Worm (Caenorhabditis elegans): ENCODE measurements around the gene R01H2.1.

Gene R01H2.1

ce11 chrIII:7025839-7026238 lies 36.8 kb upstream of the R01H2.1 start:
- no peak for TF ChIP-seq ttx-3 (tag; optimal IDR thresholded peaks at IDR 0.05)
- no peak for TF ChIP-seq ceh-6 (GFP tag; optimal IDR thresholded peaks at IDR 0.05)
- no peak for TF ChIP-seq nhr-232 (tag; optimal IDR thresholded peaks at IDR 0.05)
- no peak for TF ChIP-seq ceh-9 (tag; optimal IDR thresholded peaks at IDR 0.05)
- TF ChIP-seq hlh-15 (tag; optimal IDR thresholded peaks at IDR 0.05), result no peak
- TF ChIP-seq hlh-6 (tag; optimal IDR thresholded peaks at IDR 0.05), result no peak
- no peak for TF ChIP-seq unc-3 (GFP tag; conservative IDR thresholded peaks at IDR 0.05)
- no peak for TF ChIP-seq unc-3 (tag; optimal IDR thresholded peaks at IDR 0.05)
- no peak for TF ChIP-seq lin-11 (tag; optimal IDR thresholded peaks at IDR 0.05)
- TF ChIP-seq dve-1 (tag; optimal IDR thresholded peaks at IDR 0.05), result no peak
- TF ChIP-seq eyg-1 (tag; optimal IDR thresholded peaks at IDR 0.05), result no peak
- TF ChIP-seq che-1 (tag; optimal IDR thresholded peaks at IDR 0.05), result no peak
- TF ChIP-seq pax-1 (tag; optimal IDR thresholded peaks at IDR 0.05), result no peak
- no peak for TF ChIP-seq ceh-34 (tag; optimal IDR thresholded peaks at IDR 0.05)

- no peak for TF ChIP-seq ref-2 (tag; optimal IDR thresholded peaks at IDR 0.05)
- no peak for TF ChIP-seq fax-1 (tag; optimal IDR thresholded peaks at IDR 0.05)
- TF ChIP-seq ceh-31 (tag; optimal IDR thresholded peaks at IDR 0.05), result no peak
- no peak for TF ChIP-seq fkh-6 (tag; optimal IDR thresholded peaks at IDR 0.05)
- no peak for TF ChIP-seq C38D4.7 (GFP tag; optimal IDR thresholded peaks at IDR 0.05)
- TF ChIP-seq pqm-1 (tag; optimal IDR thresholded peaks at IDR 0.05), result no peak
Measured at ce11 chrIII:7029105-7029504, 33.6 kb upstream of the R01H2.1 start, which contains the start of gene cyk-1. cyk-1 (minus strand) TSS chrIII:7029205.

- TF ChIP-seq K02D7.2 (tag; optimal IDR thresholded peaks at IDR 0.05) (no peak), elt-2 (tag; optimal IDR thresholded peaks at IDR 0.05) (peak; percentile 8), F13H6.1 (tag; optimal IDR thresholded peaks at IDR 0.05) (peak; percentile 10), nhr-11 (tag; optimal IDR thresholded peaks at IDR 0.05) (no peak), T23F11.4 (GFP tag; optimal IDR thresholded peaks at IDR 0.05) (no peak), ahr-1 (tag; optimal IDR thresholded peaks at IDR 0.05) (peak; percentile 17), K09A11.1 (tag; optimal IDR thresholded peaks at IDR 0.05; ENCODE audit: insufficient read depth) (no peak), C08G9.2 (tag; optimal IDR thresholded peaks at IDR 0.05) (no peak), eyg-1 (tag; optimal IDR thresholded peaks at IDR 0.05) (no peak), ceh-45 (GFP tag; IDR thresholded peaks at IDR 0.05) (no peak), ceh-14 (tag; optimal IDR thresholded peaks at IDR 0.05) (no peak), fkh-10 (GFP tag; optimal IDR thresholded peaks at IDR 0.05) (no peak), odd-2 (tag; optimal IDR thresholded peaks at IDR 0.05) (no peak), ceh-31 (tag; optimal IDR thresholded peaks at IDR 0.05) (no peak), unc-86 (tag; optimal IDR thresholded peaks at IDR 0.05) (peak; percentile 4), dmd-4 (tag; optimal IDR thresholded peaks at IDR 0.05; ENCODE audit: borderline replicate concordance) (no peak), hlh-30 (tag; optimal IDR thresholded peaks at IDR 0.05; ENCODE audit: insufficient read depth) (no peak), mec-3 (tag; optimal IDR thresholded peaks at IDR 0.05; ENCODE audit: borderline replicate concordance) (no peak), sox-4 (tag; optimal IDR thresholded peaks at IDR 0.05) (peak; percentile 34), ceh-19 (GFP tag; optimal IDR thresholded peaks at IDR 0.05) (no peak), sox-2 (GFP tag; IDR thresholded peaks at IDR 0.05) (no peak), pax-1 (tag; optimal IDR thresholded peaks at IDR 0.05) (no peak), tbx-7 (tag; optimal IDR thresholded peaks at IDR 0.05) (no peak), madf-2 (tag; optimal IDR thresholded peaks at IDR 0.05) (no peak), fkh-6 (tag; optimal IDR thresholded peaks at IDR 0.05) (no peak), nhr-232 (tag; optimal IDR thresholded peaks at IDR 0.05) (peak; percentile 35), pag-3 (tag; optimal IDR thresholded peaks at IDR 0.05; ENCODE audit: borderline replicate concordance) (no peak), ref-2 (tag; optimal IDR thresholded peaks at IDR 0.05) (peak; percentile 12), lim-6 (tag; optimal IDR thresholded peaks at IDR 0.05) (no peak), rnt-1 (tag; optimal IDR thresholded peaks at IDR 0.05) (no peak), hlh-15 (tag; optimal IDR thresholded peaks at IDR 0.05) (peak; percentile 3), ceh-34 (tag; optimal IDR thresholded peaks at IDR 0.05) (no peak), ceh-30 (tag; optimal IDR thresholded peaks at IDR 0.05) (no peak), zip-5 (tag; optimal IDR thresholded peaks at IDR 0.05) (no peak), unc-3 (GFP tag; conservative IDR thresholded peaks at IDR 0.05) (no peak), unc-3 (tag; optimal IDR thresholded peaks at IDR 0.05) (peak; percentile 9), syd-9 (tag; optimal IDR thresholded peaks at IDR 0.05) (peak; percentile 25)
Measured at ce11 chrIII:7030044-7030804, 32.5 kb upstream of the R01H2.1 start.
